Worm (Caenorhabditis elegans): Measurements from ENCODE around the gene F09A5.3.
A peak's percentile ranks its signal among the peaks of the same experiment; 100 is the strongest.

The F09A5.3 gene

DNA sequence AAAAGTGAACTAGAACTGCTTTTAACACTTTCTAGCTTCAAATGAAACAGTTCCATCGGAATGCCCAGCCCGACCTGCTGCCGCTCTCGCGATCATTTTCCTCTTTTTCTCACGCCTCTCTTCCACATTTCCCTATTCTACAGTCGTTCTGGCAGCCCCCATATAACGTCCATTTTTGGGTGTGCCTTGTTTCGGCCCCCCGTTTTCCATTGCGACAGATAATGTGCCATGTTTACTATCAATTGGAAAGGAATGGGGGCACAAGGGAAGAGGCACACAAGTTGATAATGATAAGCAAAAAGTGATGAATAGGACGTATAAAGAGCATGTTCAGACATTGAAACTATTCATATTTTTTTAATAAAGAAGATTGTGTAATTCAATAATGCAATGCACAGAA, 17.6 kb downstream of the F09A5.3 start:
- no peak for TF ChIP-seq pha-4 (tag; optimal IDR thresholded peaks at IDR 0.05)
- TF ChIP-seq ceh-43 (GFP tag; optimal IDR thresholded peaks at IDR 0.05): no peak
- no peak for TF ChIP-seq nhr-28 (tag; optimal IDR thresholded peaks at IDR 0.05)
- TF ChIP-seq lin-32 (GFP tag; optimal IDR thresholded peaks at IDR 0.05): no peak
- TF ChIP-seq hlh-1 (tag; optimal IDR thresholded peaks at IDR 0.05): no peak
- no peak for TF ChIP-seq elt-3 (tag; optimal IDR thresholded peaks at IDR 0.05)
- TF ChIP-seq mab-5 (tag; optimal IDR thresholded peaks at IDR 0.05): no peak
- no peak for TF ChIP-seq ham-2 (GFP tag; optimal IDR thresholded peaks at IDR 0.05)
- no peak for TF ChIP-seq lsy-2 (tag; optimal IDR thresholded peaks at IDR 0.05)
- TF ChIP-seq ces-1 (GFP tag; optimal IDR thresholded peaks at IDR 0.05): no peak
- no peak for TF ChIP-seq snpc-4 (tag; optimal IDR thresholded peaks at IDR 0.05)
- no peak for TF ChIP-seq M03D4.4 (tag; optimal IDR thresholded peaks at IDR 0.05)
- TF ChIP-seq nhr-76 (tag; optimal IDR thresholded peaks at IDR 0.05): no peak
- no peak for TF ChIP-seq drap-1 (GFP tag; optimal IDR thresholded peaks at IDR 0.05)
- TF ChIP-seq mep-1 (tag; optimal IDR thresholded peaks at IDR 0.05): no peak
- TF ChIP-seq blmp-1 (tag; optimal IDR thresholded peaks at IDR 0.05): no peak

DNA sequence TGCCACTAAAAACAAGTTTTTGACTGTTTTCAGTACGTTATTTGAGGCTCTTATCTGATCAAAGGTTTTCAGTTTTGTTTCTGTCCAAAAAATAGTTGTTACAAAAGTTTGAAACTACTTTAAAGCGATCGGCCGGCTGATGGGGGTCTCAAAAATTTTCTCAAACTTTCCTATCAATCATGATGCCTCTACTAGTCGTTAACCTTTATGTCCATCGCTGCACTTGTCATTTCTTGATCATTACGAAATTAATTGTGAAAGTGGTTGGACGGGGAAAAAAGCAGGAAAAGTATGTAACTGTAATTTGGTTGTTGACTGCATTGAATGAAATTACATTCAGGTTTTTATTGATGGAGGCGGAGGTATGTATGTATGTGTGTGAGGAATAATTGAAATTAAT, 18.5 kb downstream of the F09A5.3 start:
- TF ChIP-seq mab-5 (tag; optimal IDR thresholded peaks at IDR 0.05) (no peak), unc-62 (GFP tag; optimal IDR thresholded peaks at IDR 0.05) (no peak), nhr-237 (tag; optimal IDR thresholded peaks at IDR 0.05) (no peak), cnd-1 (tag; optimal IDR thresholded peaks at IDR 0.05) (no peak), pha-4 (tag; optimal IDR thresholded peaks at IDR 0.05) (no peak), nhr-12 (tag; optimal IDR thresholded peaks at IDR 0.05) (no peak), bed-3 (GFP tag; optimal IDR thresholded peaks at IDR 0.05) (no peak), nhr-2 (tag; optimal IDR thresholded peaks at IDR 0.05) (no peak), flh-1 (GFP tag; optimal IDR thresholded peaks at IDR 0.05) (no peak), lsy-2 (tag; optimal IDR thresholded peaks at IDR 0.05) (no peak)

DNA sequence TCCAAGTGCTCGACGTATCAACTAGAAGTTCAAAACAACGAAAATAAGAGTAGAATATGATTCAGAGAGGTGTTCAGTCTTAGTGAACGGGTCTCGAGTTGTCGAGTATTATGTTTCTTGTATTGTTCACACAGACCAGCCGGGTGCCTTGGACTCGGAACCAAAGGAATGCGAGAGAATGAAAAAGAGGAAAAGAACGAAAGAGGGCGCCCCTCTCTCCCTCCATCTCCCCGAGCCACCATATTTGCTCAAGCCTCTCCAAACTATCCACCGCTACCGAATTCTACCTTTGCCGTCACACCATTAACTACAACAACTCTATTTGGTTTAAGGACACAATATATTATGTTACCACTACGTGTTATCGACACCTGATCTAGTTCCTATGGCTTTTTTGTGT, 20.4 kb downstream of the F09A5.3 start:
- TF ChIP-seq zip-8 (tag; optimal IDR thresholded peaks at IDR 0.05) (no peak), blmp-1 (tag; optimal IDR thresholded peaks at IDR 0.05) (no peak), lin-13 (tag; optimal IDR thresholded peaks at IDR 0.05) (no peak), ztf-11 (tag; optimal IDR thresholded peaks at IDR 0.05) (no peak), bed-3 (GFP tag; optimal IDR thresholded peaks at IDR 0.05) (no peak), lsy-2 (tag; optimal IDR thresholded peaks at IDR 0.05) (no peak), mls-2 (tag; optimal IDR thresholded peaks at IDR 0.05) (no peak), nhr-28 (tag; optimal IDR thresholded peaks at IDR 0.05) (no peak)

DNA sequence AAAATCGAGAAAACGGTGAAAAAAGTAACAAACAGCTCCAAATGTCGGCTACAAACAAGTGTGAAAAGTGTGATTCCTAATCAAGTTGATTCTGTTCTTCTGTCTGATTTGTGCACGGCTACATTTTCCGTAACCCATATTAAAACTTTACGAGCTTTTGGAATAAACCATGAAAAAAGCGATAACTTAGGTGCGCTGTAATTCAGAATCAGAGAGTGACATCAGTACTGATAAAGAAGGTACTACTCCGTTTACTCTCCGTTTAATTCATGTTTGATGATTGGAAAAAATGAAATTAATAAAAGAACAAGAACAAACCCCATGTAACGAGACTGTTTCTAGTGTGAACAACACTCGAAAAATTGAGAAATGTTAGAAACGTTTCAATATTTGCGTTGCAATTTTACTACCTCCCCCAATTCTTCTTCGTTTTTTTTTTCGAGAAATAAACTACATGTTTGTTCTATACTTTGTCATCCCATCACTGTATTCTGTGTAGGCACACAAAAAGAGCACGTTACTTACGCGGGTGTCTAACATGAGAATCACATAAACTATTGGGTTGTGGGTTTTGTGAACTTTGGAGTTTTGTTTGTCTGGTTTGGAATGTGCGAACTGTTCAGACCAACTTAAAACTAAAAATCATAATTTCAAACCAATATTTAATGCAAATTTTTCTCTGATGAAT, 21.1 kb downstream of the F09A5.3 start:
- TF ChIP-seq drap-1 (GFP tag; optimal IDR thresholded peaks at IDR 0.05) (no peak), ceh-39 (tag; optimal IDR thresholded peaks at IDR 0.05) (no peak), zip-8 (tag; optimal IDR thresholded peaks at IDR 0.05) (no peak), mep-1 (tag; optimal IDR thresholded peaks at IDR 0.05) (no peak), nhr-76 (tag; optimal IDR thresholded peaks at IDR 0.05) (no peak), tbx-8 (GFP tag; optimal IDR thresholded peaks at IDR 0.05) (no peak), ztf-11 (tag; optimal IDR thresholded peaks at IDR 0.05) (no peak), cnd-1 (tag; optimal IDR thresholded peaks at IDR 0.05) (no peak)

ce11 chrX:13163185-13163584, 21.8 kb downstream of the F09A5.3 start:
- TF ChIP-seq mep-1 (tag; optimal IDR thresholded peaks at IDR 0.05) (no peak), nhr-237 (tag; optimal IDR thresholded peaks at IDR 0.05) (no peak), bed-3 (GFP tag; optimal IDR thresholded peaks at IDR 0.05) (no peak), lin-32 (GFP tag; optimal IDR thresholded peaks at IDR 0.05) (no peak)

DNA sequence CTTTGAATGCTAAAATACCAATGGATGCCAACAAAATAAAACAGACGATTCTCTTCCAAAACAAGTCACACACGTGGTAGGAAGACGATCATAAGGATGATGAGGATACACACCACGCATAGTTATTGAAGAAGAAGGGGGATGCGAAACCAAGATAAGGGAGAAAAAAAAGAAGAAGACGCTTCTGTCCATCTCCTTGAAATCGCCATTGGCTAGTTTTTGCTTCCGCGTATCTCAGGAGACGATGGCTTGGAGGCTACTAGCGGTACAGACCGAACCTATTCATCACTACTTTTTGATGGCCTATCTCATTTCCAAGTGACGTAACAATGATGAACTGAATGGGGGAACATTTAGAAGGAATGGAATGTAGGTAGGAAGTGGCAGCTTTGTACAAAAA, 22.9 kb downstream of the F09A5.3 start:
- TF ChIP-seq hlh-1 (tag; optimal IDR thresholded peaks at IDR 0.05): no peak
- TF ChIP-seq elt-1 (tag; optimal IDR thresholded peaks at IDR 0.05; ENCODE audit: borderline replicate concordance, insufficient read depth): peak; percentile 5
- peak; percentile 2 for TF ChIP-seq zip-8 (tag; optimal IDR thresholded peaks at IDR 0.05)
- TF ChIP-seq bed-3 (GFP tag; optimal IDR thresholded peaks at IDR 0.05): no peak
- TF ChIP-seq ham-2 (GFP tag; optimal IDR thresholded peaks at IDR 0.05): peak; percentile 49
